Fruit fly (Drosophila melanogaster): Measurements from ENCODE around the gene CG8461.

CG8461 gene

dm6 chr3R:14474073-14474722 lies 39.2 kb downstream of the CG8461 start:
- TF ChIP-seq CG8924 (tag; optimal IDR thresholded peaks at IDR 0.05) (no peak), Med (GFP tag) (peak; percentile 75), CG15479 (GFP tag; optimal IDR thresholded peaks at IDR 0.05) (peak; percentile 74)

- TF ChIP-seq CG13287 (GFP tag; IDR thresholded peaks at IDR 0.05; ENCODE audit: partially characterized antibody) (no peak), cad (GFP tag; optimal IDR thresholded peaks at IDR 0.05) (no peak), vfl (GFP tag; optimal IDR thresholded peaks at IDR 0.05) (peak; percentile 39), lola (GFP tag; optimal IDR thresholded peaks at IDR 0.05) (no peak), CG15073 (GFP tag; optimal IDR thresholded peaks at IDR 0.05) (no peak), wor (GFP tag; IDR thresholded peaks at IDR 0.05) (no peak), Tbp (GFP tag; optimal IDR thresholded peaks at IDR 0.05) (no peak), CG11247 (GFP tag; IDR thresholded peaks at IDR 0.05) (peak; percentile 56), CG8089 (GFP tag; optimal IDR thresholded peaks at IDR 0.05) (no peak), CG6813 (GFP tag; optimal IDR thresholded peaks at IDR 0.05) (no peak), slou (GFP tag; optimal IDR thresholded peaks at IDR 0.05) (peak; percentile 55), CG12236 (GFP tag; optimal IDR thresholded peaks at IDR 0.05) (no peak), sqz (GFP tag; optimal IDR thresholded peaks at IDR 0.05) (no peak), CG1832 (GFP tag; optimal IDR thresholded peaks at IDR 0.05) (no peak), CG17829 (tag; optimal IDR thresholded peaks at IDR 0.05) (peak; percentile 32), CHES-1-like (GFP tag; optimal IDR thresholded peaks at IDR 0.05) (peak; percentile 36), BEAF-32 (GFP tag; optimal IDR thresholded peaks at IDR 0.05) (no peak), CG17328 (GFP tag; IDR thresholded peaks at IDR 0.05) (peak; percentile 47; the same call in 1 of the 2 replicates), CG10321 (GFP tag; IDR thresholded peaks at IDR 0.05) (no peak), CG3995 (GFP tag; optimal IDR thresholded peaks at IDR 0.05) (no peak), Doc3 (GFP tag; IDR thresholded peaks at IDR 0.05; ENCODE audit: partially characterized antibody) (no peak), Taf1 (GFP tag; IDR thresholded peaks at IDR 0.05) (peak; percentile 51; the same call in 1 of the 2 replicates), Mes4 (GFP tag; optimal IDR thresholded peaks at IDR 0.05) (no peak), E2f2 (GFP tag; IDR thresholded peaks at IDR 0.05) (peak; percentile 29; the same call in 1 of the 2 replicates), Abd-B (GFP tag; optimal IDR thresholded peaks at IDR 0.05) (no peak), kay (GFP tag; optimal IDR thresholded peaks at IDR 0.05) (no peak), klu (GFP tag; IDR thresholded peaks at IDR 0.05) (0 out of 2 replicates have a peak, but pooled peaks have one; percentile 24), CG33557 (GFP tag; optimal IDR thresholded peaks at IDR 0.05) (no peak), Ets97D (GFP tag; optimal IDR thresholded peaks at IDR 0.05) (no peak), ttk (GFP tag; IDR thresholded peaks at IDR 0.05) (no peak), org-1 (GFP tag; optimal IDR thresholded peaks at IDR 0.05) (peak; percentile 38), CG7928 (GFP tag; optimal IDR thresholded peaks at IDR 0.05) (no peak), Gsc (GFP tag; IDR thresholded peaks at IDR 0.05) (no peak), CG12219 (GFP tag; optimal IDR thresholded peaks at IDR 0.05) (peak; percentile 30), CG18262 (tag; optimal IDR thresholded peaks at IDR 0.05) (peak; percentile 34), CG15011 (GFP tag; optimal IDR thresholded peaks at IDR 0.05) (peak; percentile 33), CG12391 (tag; optimal IDR thresholded peaks at IDR 0.05) (peak; percentile 45), Doc2 (GFP tag; IDR thresholded peaks at IDR 0.05) (no peak), Hr39 (optimal IDR thresholded peaks at IDR 0.05) (no peak), CG1529 (GFP tag; optimal IDR thresholded peaks at IDR 0.05) (no peak), ara (GFP tag; IDR thresholded peaks at IDR 0.05) (no peak; the same call in 1 of the 2 replicates), dan (GFP tag; IDR thresholded peaks at IDR 0.05) (no peak), da (GFP tag; optimal IDR thresholded peaks at IDR 0.05) (no peak), HLH4C (GFP tag; IDR thresholded peaks at IDR 0.05; ENCODE audit: partially characterized antibody) (no peak), tin (GFP tag; optimal IDR thresholded peaks at IDR 0.05) (peak; percentile 7), Hmr (GFP tag; optimal IDR thresholded peaks at IDR 0.05) (peak; percentile 62)
Observed at dm6 chr3R:14473574-14473973, 39.9 kb downstream of the CG8461 start.
